Fruit fly (Drosophila melanogaster) whole organism, adult: ENCODE data around the gene Best1.
A peak's percentile ranks its signal among the peaks of the same experiment; 100 is the strongest.

Experiments used
- CG11617 ChIP-seq: fragments of 200-800 bp; sonication (Bioruptor generic); optimal IDR thresholded peaks from 2 replicates; lab custom pipeline; 2017; ENCODE audit warnings: mild to moderate bottlenecking, missing biosample characterization, missing genetic modification reagents, missing genetic modification characterization
- CG12768 ChIP-seq: fragments of 200-800 bp; sonication (Bioruptor generic); optimal IDR thresholded peaks from 2 replicates; lab custom pipeline; 2017; ENCODE audit warnings: missing biosample characterization, missing genetic modification characterization, mild to moderate bottlenecking, moderate library complexity, missing genetic modification reagents
- CG14711 ChIP-seq: fragments of 200-800 bp; sonication (Bioruptor generic); optimal IDR thresholded peaks from 2 replicates; lab custom pipeline; 2018; ENCODE audit warnings: missing biosample characterization, mild to moderate bottlenecking, missing genetic modification characterization, moderate library complexity
- CG1620 ChIP-seq: fragments of 200-800 bp; sonication (Bioruptor generic); optimal IDR thresholded peaks from 2 replicates; lab custom pipeline; 2016; ENCODE audit warnings: missing biosample characterization, missing genetic modification characterization
- CG33017 ChIP-seq: fragments of 200-800 bp; sonication (Bioruptor generic); optimal IDR thresholded peaks from 2 replicates; lab custom pipeline; 2018; ENCODE audit warnings: missing biosample characterization, mild to moderate bottlenecking, missing genetic modification characterization, moderate library complexity
- CG5204 ChIP-seq: fragments of 200-800 bp; sonication (Bioruptor generic); optimal IDR thresholded peaks from 2 replicates; lab custom pipeline; 2016; ENCODE audit warnings: missing biosample characterization, missing genetic modification characterization
- CG7045 ChIP-seq: fragments of 200-800 bp; sonication (Bioruptor generic); optimal IDR thresholded peaks from 2 replicates; lab custom pipeline; 2017; ENCODE audit warnings: missing biosample characterization, mild to moderate bottlenecking, missing genetic modification characterization
- CG7101 ChIP-seq: fragments of 200-800 bp; sonication (Bioruptor generic); optimal IDR thresholded peaks from 2 replicates; lab custom pipeline; 2018; ENCODE audit warnings: missing biosample characterization, mild to moderate bottlenecking, missing genetic modification characterization, moderate library complexity
- Clk ChIP-seq: fragments of 200-800 bp; sonication (Bioruptor generic); optimal IDR thresholded peaks from 2 replicates; lab custom pipeline; 2017; ENCODE audit warnings: missing biosample characterization, missing genetic modification characterization
- Crg-1 ChIP-seq: fragments of 200-800 bp; sonication (Bioruptor generic); optimal IDR thresholded peaks from 2 replicates; lab custom pipeline; 2016; ENCODE audit warnings: missing biosample characterization, missing genetic modification characterization
- Hr96 ChIP-seq: fragments of 200-800 bp; sonication (Bioruptor generic); optimal IDR thresholded peaks from 2 replicates; lab custom pipeline; 2016; ENCODE audit warnings: missing biosample characterization, missing genetic modification characterization
- Mnt ChIP-seq: fragments of 200-800 bp; sonication (Bioruptor generic); optimal IDR thresholded peaks from 2 replicates; lab custom pipeline; 2016; ENCODE audit warnings: missing biosample characterization, mild to moderate bottlenecking, missing genetic modification characterization
- bab1 ChIP-seq: fragments of 200-800 bp; sonication (Bioruptor generic); optimal IDR thresholded peaks from 3 replicates; lab custom pipeline; 2019; ENCODE audit warnings: missing biosample characterization, mild to moderate bottlenecking, missing genetic modification characterization, moderate library complexity
- cic ChIP-seq: fragments of 200-800 bp; sonication (Bioruptor generic); optimal IDR thresholded peaks from 2 replicates; lab custom pipeline; 2017; ENCODE audit warnings: missing biosample characterization, mild to moderate bottlenecking, missing genetic modification characterization, moderate library complexity
- cnc ChIP-seq, 2 experiments: fragments of >200 bp; optimal IDR thresholded peaks; 2 replicates each; lab custom pipeline; 2017
- kay ChIP-seq: fragments of 200-800 bp; sonication (Bioruptor generic); peaks from one replicate; lab custom pipeline; 2016; ENCODE audit warnings: missing biosample characterization, missing genetic modification characterization, borderline replicate concordance
- ovo ChIP-seq: fragments of 200-800 bp; sonication (Bioruptor generic); optimal IDR thresholded peaks from 2 replicates; lab custom pipeline; 2016; ENCODE audit warnings: missing biosample characterization, missing genetic modification characterization
- pad ChIP-seq: fragments of 200-800 bp; sonication (Bioruptor generic); optimal IDR thresholded peaks from 3 replicates; lab custom pipeline; 2017; ENCODE audit warnings: missing biosample characterization, missing genetic modification characterization, mild to moderate bottlenecking, moderate library complexity, missing genetic modification reagents
- tj ChIP-seq: fragments of 200-800 bp; sonication (Bioruptor generic); optimal IDR thresholded peaks from 3 replicates; lab custom pipeline; 2017; ENCODE audit warnings: missing biosample characterization, mild to moderate bottlenecking, missing genetic modification characterization, moderate library complexity
- toe ChIP-seq: fragments of 200-800 bp; sonication (Bioruptor generic); optimal IDR thresholded peaks from 2 replicates; lab custom pipeline; 2016; ENCODE audit warnings: missing biosample characterization, missing genetic modification characterization

Gene Best1

DNA sequence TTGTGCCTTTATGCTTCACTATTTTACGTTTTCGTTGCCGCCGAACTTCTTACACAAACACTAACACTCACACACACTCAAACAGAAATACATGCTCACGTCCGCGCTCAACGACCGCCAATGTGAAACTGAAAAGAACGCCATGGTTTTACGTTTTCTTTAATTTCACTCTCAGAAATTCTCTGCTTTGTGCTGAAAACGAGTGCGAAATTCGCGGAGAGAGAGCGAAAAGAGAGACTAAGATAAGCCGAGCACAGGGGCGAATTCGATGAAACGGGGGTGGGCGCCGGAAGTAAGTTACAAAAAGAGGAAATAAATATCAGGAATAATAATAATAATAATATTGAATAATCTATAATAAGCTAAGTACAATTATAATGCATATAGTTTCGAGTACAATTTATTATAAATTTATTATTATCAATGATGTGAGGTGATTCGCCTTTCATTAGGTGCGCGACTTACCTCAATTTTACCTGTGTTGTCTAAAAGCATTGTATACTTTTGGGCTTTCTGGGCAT is at the start of gene Best1:
Gene Best1, minus strand, starts transcription at position 132 of the 521 bp plus-strand sequence.
- TF ChIP-seq cic (GFP tag; lab: Kevin White, UChicago) (peak; percentile 64), kay (GFP tag; lab: Kevin White, UChicago) (no peak), CG5204 (GFP tag; lab: Kevin White, UChicago) (peak; percentile 65), CG14711 (tag; lab: Kevin White, UChicago) (peak; percentile 90), tj (GFP tag; lab: Kevin White, UChicago) (peak; percentile 62), CG1620 (GFP tag; lab: Kevin White, UChicago) (peak; percentile 63), cnc (optimal IDR thresholded peaks at IDR 0.05; lab: Kevin White, UChicago) (no peak), Crg-1 (peak; percentile 67), pad (GFP tag; lab: Kevin White, UChicago) (peak; percentile 83), CG7045 (GFP tag; lab: Kevin White, UChicago) (peak; percentile 87), CG7101 (tag; lab: Kevin White, UChicago) (peak; percentile 96), Hr96 (GFP tag; lab: Kevin White, UChicago) (peak; percentile 68), CG33017 (tag; lab: Kevin White, UChicago) (peak; percentile 93), Mnt (GFP tag; lab: Kevin White, UChicago) (peak; percentile 87), toe (peak; percentile 53), bab1 (GFP tag; lab: Kevin White, UChicago) (peak; percentile 96), Clk (peak; percentile 69), CG11617 (GFP tag; lab: Kevin White, UChicago) (peak; percentile 94), ovo (GFP tag; lab: Kevin White, UChicago) (peak; percentile 76), CG12768 (GFP tag; lab: Kevin White, UChicago) (peak; percentile 92)

DNA sequence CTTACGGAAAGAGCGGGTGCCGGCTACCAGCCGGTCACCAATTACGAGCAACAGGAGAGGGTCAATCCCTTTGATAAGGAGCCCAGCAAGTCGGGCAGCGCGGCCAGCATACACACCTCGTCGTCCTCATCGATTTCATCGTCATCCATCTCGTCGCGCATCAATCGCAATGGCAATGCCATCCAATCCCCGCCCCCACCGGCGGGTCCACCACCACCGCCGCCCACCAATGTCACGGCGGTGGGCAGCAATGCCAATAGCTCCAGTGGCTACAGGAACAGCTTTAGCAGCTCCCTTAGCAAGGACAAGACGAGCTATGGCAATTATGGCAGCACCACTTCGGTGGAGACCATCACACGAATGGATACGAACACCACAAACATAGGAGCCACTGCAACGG is 47.7 kb upstream of the Best1 start:
- TF ChIP-seq CG5204 (GFP tag; lab: Kevin White, UChicago) (no peak), Hr96 (GFP tag; lab: Kevin White, UChicago) (no peak), Mnt (GFP tag; lab: Kevin White, UChicago) (no peak), pad (GFP tag; lab: Kevin White, UChicago) (no peak), CG11617 (GFP tag; lab: Kevin White, UChicago) (no peak), cic (GFP tag; lab: Kevin White, UChicago) (no peak), bab1 (GFP tag; lab: Kevin White, UChicago) (no peak), Clk (no peak), CG7101 (tag; lab: Kevin White, UChicago) (no peak), CG1620 (GFP tag; lab: Kevin White, UChicago) (no peak), Crg-1 (no peak), CG7045 (GFP tag; lab: Kevin White, UChicago) (no peak), CG14711 (tag; lab: Kevin White, UChicago) (no peak)

DNA sequence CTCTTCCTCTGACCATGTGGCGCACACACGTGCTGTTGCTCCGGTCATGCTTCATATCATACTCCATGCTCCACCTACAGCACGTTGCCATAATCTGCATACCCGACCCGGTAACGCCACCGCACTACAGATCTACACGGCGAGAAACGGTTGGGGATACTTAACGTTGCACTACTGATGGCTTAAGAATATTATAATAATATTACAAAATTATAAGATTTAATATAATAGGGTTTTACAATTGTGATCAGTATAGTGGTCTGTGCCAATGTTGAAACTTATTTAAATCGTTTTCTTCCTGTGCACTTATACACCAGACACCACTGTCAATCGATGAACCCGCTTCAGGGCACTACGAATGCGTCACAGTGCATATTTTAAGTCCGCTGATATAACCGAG is 43.1 kb upstream of the Best1 start:
- peak; percentile 89 for TF ChIP-seq CG33017 (tag; lab: Kevin White, UChicago)
- peak; percentile 30 for TF ChIP-seq toe
- TF ChIP-seq bab1 (GFP tag; lab: Kevin White, UChicago): peak; percentile 72
- TF ChIP-seq CG7101 (tag; lab: Kevin White, UChicago): peak; percentile 78
- TF ChIP-seq Hr96 (GFP tag; lab: Kevin White, UChicago): no peak
- TF ChIP-seq CG11617 (GFP tag; lab: Kevin White, UChicago): peak; percentile 57
- TF ChIP-seq CG14711 (tag; lab: Kevin White, UChicago): peak; percentile 72
- TF ChIP-seq ovo (GFP tag; lab: Kevin White, UChicago): no peak
- TF ChIP-seq pad (GFP tag; lab: Kevin White, UChicago): peak; percentile 29
- peak; percentile 15 for TF ChIP-seq CG5204 (GFP tag; lab: Kevin White, UChicago)
- TF ChIP-seq tj (GFP tag; lab: Kevin White, UChicago): peak; percentile 28
- no peak for TF ChIP-seq Mnt (GFP tag; lab: Kevin White, UChicago)
- no peak for TF ChIP-seq cnc (optimal IDR thresholded peaks at IDR 0.05; lab: Kevin White, UChicago)
- peak; percentile 62 for TF ChIP-seq Clk
- TF ChIP-seq CG12768 (GFP tag; lab: Kevin White, UChicago): peak; percentile 87
- TF ChIP-seq kay (GFP tag; lab: Kevin White, UChicago): peak; percentile 59
- no peak for TF ChIP-seq CG1620 (GFP tag; lab: Kevin White, UChicago)
- TF ChIP-seq cic (GFP tag; lab: Kevin White, UChicago): peak; percentile 20
- TF ChIP-seq Crg-1: peak; percentile 19
- peak; percentile 90 for TF ChIP-seq CG7045 (GFP tag; lab: Kevin White, UChicago)

DNA sequence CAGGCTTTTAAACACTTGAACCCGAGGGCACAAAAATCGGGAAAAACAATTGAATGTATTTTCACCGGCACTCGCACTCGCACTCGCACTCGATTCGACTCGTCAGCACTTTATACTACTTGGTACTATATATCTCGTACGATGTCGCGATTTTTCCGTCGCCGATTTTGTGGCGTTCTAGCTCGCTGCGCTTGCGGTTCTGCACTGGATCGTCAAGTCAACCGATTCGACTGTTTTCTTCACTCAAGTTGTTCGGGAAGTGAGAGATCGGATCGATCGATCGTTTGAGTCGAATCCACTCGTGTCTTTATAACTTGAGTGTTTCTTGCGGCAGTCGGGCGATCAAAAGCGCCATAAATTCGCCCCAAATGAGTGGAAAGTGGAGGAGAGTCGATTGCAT is 42.5 kb upstream of the Best1 start, which contains the start of gene Timp:
Gene Timp, minus strand, starts transcription at position 209 of the 400 bp plus-strand sequence.
- TF ChIP-seq Hr96 (GFP tag; lab: Kevin White, UChicago) (peak; percentile 20), cic (GFP tag; lab: Kevin White, UChicago) (peak; percentile 32), bab1 (GFP tag; lab: Kevin White, UChicago) (peak; percentile 30), CG12768 (GFP tag; lab: Kevin White, UChicago) (peak; percentile 54), Mnt (GFP tag; lab: Kevin White, UChicago) (peak; percentile 21), CG7101 (tag; lab: Kevin White, UChicago) (no peak), tj (GFP tag; lab: Kevin White, UChicago) (peak; percentile 97), Clk (no peak)

DNA sequence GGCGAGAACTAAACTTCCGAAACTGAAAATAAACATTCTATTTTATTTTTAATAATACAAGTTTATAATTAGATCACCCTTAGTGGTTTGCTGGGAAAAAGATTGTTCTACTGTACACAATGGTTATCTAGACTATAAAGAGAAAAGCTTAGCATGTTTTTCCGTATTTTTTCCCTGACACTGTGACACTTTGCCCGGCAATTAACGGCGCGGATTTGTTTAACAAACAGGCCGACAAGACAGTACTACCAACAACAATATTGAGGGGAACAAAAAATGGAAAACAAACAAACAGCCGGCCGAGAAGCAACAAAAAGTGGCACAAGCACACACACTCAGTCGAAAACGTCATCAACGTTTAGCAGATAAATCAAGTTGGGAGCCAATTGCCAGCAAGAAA is 36.5 kb upstream of the Best1 start:
- peak; percentile 69 for TF ChIP-seq kay (GFP tag; lab: Kevin White, UChicago)
- no peak for TF ChIP-seq CG1620 (GFP tag; lab: Kevin White, UChicago)

DNA sequence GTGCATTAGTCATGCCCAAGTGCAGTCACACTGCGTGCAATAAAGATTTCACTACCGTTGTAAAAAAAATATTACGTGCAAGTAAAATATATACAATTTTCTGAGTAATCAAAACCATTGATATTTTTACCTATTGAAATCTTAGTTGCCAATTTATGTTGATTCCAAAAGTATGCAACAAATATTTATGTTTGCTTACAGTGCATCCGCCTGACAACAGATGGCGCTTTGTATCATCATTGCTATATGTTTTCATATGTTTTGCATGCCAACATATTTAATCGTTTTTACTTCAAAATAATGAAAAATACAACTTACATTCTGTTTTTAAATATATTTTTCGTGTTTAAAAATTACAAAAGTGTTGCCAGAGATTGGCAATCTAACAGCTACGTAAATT is 33.3 kb upstream of the Best1 start:
- TF ChIP-seq kay (GFP tag; lab: Kevin White, UChicago) (peak; percentile 38), CG7101 (tag; lab: Kevin White, UChicago) (no peak), toe (peak; percentile 10), bab1 (GFP tag; lab: Kevin White, UChicago) (peak; percentile 69)
